Worm (Caenorhabditis elegans): Measurements from ENCODE around the gene K09C4.5.

ce11 chrX:3334115-3334514 lies 51.7 kb downstream of the K09C4.5 start:
- TF ChIP-seq nhr-11 (tag; optimal IDR thresholded peaks at IDR 0.05) (no peak), ets-4 (tag; optimal IDR thresholded peaks at IDR 0.05) (no peak), elt-4 (tag; optimal IDR thresholded peaks at IDR 0.05) (no peak), che-1 (tag; optimal IDR thresholded peaks at IDR 0.05) (no peak), unc-42 (tag; optimal IDR thresholded peaks at IDR 0.05) (no peak), ceh-9 (tag; optimal IDR thresholded peaks at IDR 0.05) (no peak), zip-5 (tag; optimal IDR thresholded peaks at IDR 0.05) (no peak), pqm-1 (tag; optimal IDR thresholded peaks at IDR 0.05) (no peak), elt-2 (tag; optimal IDR thresholded peaks at IDR 0.05) (peak; percentile 71), T23F11.4 (GFP tag; optimal IDR thresholded peaks at IDR 0.05) (no peak), rnt-1 (tag; optimal IDR thresholded peaks at IDR 0.05) (no peak), ama-1 (optimal IDR thresholded peaks at IDR 0.05) (no peak), fkh-10 (GFP tag; optimal IDR thresholded peaks at IDR 0.05) (no peak)

All from whole organism, late embryonic.